Worm (Caenorhabditis elegans) whole organism, L3 larva: ENCODE measurements around the gene bus-19.

Experiments used
- R02D3.7 ChIP-seq: fragments of 150-350 bp; optimal IDR thresholded peaks from 2 replicates; lab custom pipeline; 2014; ENCODE audit warnings: missing biosample characterization, missing genetic modification characterization
- ZK546.5 ChIP-seq: sonication (generic microtip); optimal IDR thresholded peaks from 2 replicates; lab custom pipeline; 2017; ENCODE audit warnings: missing biosample characterization, missing genetic modification characterization
- ama-1 ChIP-seq: fragments of 150-350 bp; optimal IDR thresholded peaks from 2 replicates; lab custom pipeline; 2018
- ceh-16 ChIP-seq: sonication (generic microtip); optimal IDR thresholded peaks from 2 replicates; lab custom pipeline; 2017; ENCODE audit warnings: missing biosample characterization, missing genetic modification characterization
- ceh-28 ChIP-seq: fragments of 150-350 bp; optimal IDR thresholded peaks from 2 replicates; lab custom pipeline; 2014; ENCODE audit warnings: missing biosample characterization, missing genetic modification reagents, missing genetic modification characterization
- ceh-82 ChIP-seq: fragments of 150-350 bp; optimal IDR thresholded peaks from 2 replicates; lab custom pipeline; 2014; ENCODE audit warnings: missing biosample characterization, missing genetic modification characterization
- ceh-9 ChIP-seq: sonication (generic microtip); optimal IDR thresholded peaks from 2 replicates; lab custom pipeline; 2018; ENCODE audit warnings: missing biosample characterization, missing genetic modification characterization
- egl-27 ChIP-seq: sonication (generic microtip); optimal IDR thresholded peaks from 4 replicates; lab custom pipeline; 2017; ENCODE audit warnings: missing biosample characterization, missing genetic modification reagents, missing genetic modification characterization
- elt-1 ChIP-seq: fragments of 150-350 bp; optimal IDR thresholded peaks from 2 replicates; lab custom pipeline; 2014; ENCODE audit warnings: missing biosample characterization, missing genetic modification characterization
- elt-2 ChIP-seq: sonication (generic microtip); optimal IDR thresholded peaks from 2 replicates; lab custom pipeline; 2016; ENCODE audit warnings: missing genetic modification reagents, mild to moderate bottlenecking, missing genetic modification characterization, missing compliant biosample characterization
- fkh-2 ChIP-seq: fragments of 150-350 bp; optimal IDR thresholded peaks from 2 replicates; lab custom pipeline; 2014; ENCODE audit warnings: missing biosample characterization, missing genetic modification reagents, missing genetic modification characterization
- fos-1 ChIP-seq: fragments of 150-350 bp; optimal IDR thresholded peaks from 2 replicates; lab custom pipeline; 2014; ENCODE audit warnings: missing biosample characterization, missing genetic modification characterization
- hmg-11 ChIP-seq: sonication (generic microtip); optimal IDR thresholded peaks from 2 replicates; lab custom pipeline; 2016; ENCODE audit warnings: missing genetic modification characterization, missing compliant biosample characterization
- jun-1 ChIP-seq: fragments of 150-350 bp; optimal IDR thresholded peaks from 2 replicates; lab custom pipeline; 2014; ENCODE audit warnings: missing biosample characterization, missing genetic modification reagents, missing genetic modification characterization
- lin-15B ChIP-seq: fragments of 150-350 bp; optimal IDR thresholded peaks from 2 replicates; lab custom pipeline; 2014; ENCODE audit warnings: missing biosample characterization, missing genetic modification characterization
- lin-39 ChIP-seq: fragments of 150-350 bp; optimal IDR thresholded peaks from 2 replicates; lab custom pipeline; 2018; ENCODE audit warnings: missing biosample characterization, missing genetic modification reagents, missing genetic modification characterization
- lsy-12 ChIP-seq: sonication (generic microtip); optimal IDR thresholded peaks from 2 replicates; lab custom pipeline; 2016; ENCODE audit warnings: mild to moderate bottlenecking, missing genetic modification characterization, missing compliant biosample characterization
- mml-1 ChIP-seq: fragments of 150-350 bp; sonication (generic microtip); optimal IDR thresholded peaks from 3 replicates; lab custom pipeline; 2014; ENCODE audit warnings: missing biosample characterization, missing genetic modification characterization
- nfya-1 ChIP-seq: sonication (generic microtip); optimal IDR thresholded peaks from 2 replicates; lab custom pipeline; 2017; ENCODE audit warnings: missing genetic modification characterization, mild to moderate bottlenecking, missing compliant biosample characterization, antibody characterized with exemption, moderate library complexity; ENCODE audit not compliant: insufficient read depth
- nhr-11 ChIP-seq: fragments of 150-350 bp; optimal IDR thresholded peaks from 2 replicates; lab custom pipeline; 2014; ENCODE audit warnings: missing biosample characterization, missing genetic modification characterization
- nhr-12 ChIP-seq: fragments of 150-350 bp; optimal IDR thresholded peaks from 2 replicates; lab custom pipeline; 2014; ENCODE audit warnings: missing biosample characterization, missing genetic modification characterization
- nhr-23 ChIP-seq: fragments of 150-350 bp; optimal IDR thresholded peaks from 2 replicates; lab custom pipeline; 2014; ENCODE audit warnings: missing biosample characterization, missing genetic modification reagents, missing genetic modification characterization
- nhr-237 ChIP-seq: fragments of 150-350 bp; optimal IDR thresholded peaks from 2 replicates; lab custom pipeline; 2014; ENCODE audit warnings: missing biosample characterization, missing genetic modification characterization
- nhr-25 ChIP-seq: sonication (generic microtip); optimal IDR thresholded peaks from 2 replicates; lab custom pipeline; 2017; ENCODE audit warnings: missing biosample characterization, missing genetic modification characterization
- nhr-28 ChIP-seq: fragments of 150-350 bp; optimal IDR thresholded peaks from 2 replicates; lab custom pipeline; 2014; ENCODE audit warnings: missing biosample characterization, missing genetic modification characterization
- nhr-43 ChIP-seq: sonication (generic microtip); optimal IDR thresholded peaks from 2 replicates; lab custom pipeline; 2016; ENCODE audit warnings: mild to moderate bottlenecking, missing genetic modification characterization, missing compliant biosample characterization; ENCODE audit not compliant: poor library complexity, severe bottlenecking
- nhr-76 ChIP-seq: fragments of 150-350 bp; sonication (generic microtip); optimal IDR thresholded peaks from 5 replicates; lab custom pipeline; 2014; ENCODE audit warnings: missing biosample characterization, missing genetic modification characterization
- nhr-77 ChIP-seq: fragments of 150-350 bp; optimal IDR thresholded peaks from 2 replicates; lab custom pipeline; 2014; ENCODE audit warnings: missing biosample characterization, missing genetic modification characterization
- pha-4 ChIP-seq: fragments of 150-350 bp; optimal IDR thresholded peaks from 2 replicates; lab custom pipeline; 2014; ENCODE audit warnings: missing biosample characterization, missing genetic modification reagents, missing genetic modification characterization
- pqm-1 ChIP-seq: fragments of 150-350 bp; optimal IDR thresholded peaks from 2 replicates; lab custom pipeline; 2017; ENCODE audit warnings: missing biosample characterization, missing genetic modification characterization, inconsistent platforms
- skn-1 ChIP-seq: fragments of 150-350 bp; optimal IDR thresholded peaks from 2 replicates; lab custom pipeline; 2014; ENCODE audit warnings: missing biosample characterization, missing genetic modification characterization
- tbx-2 ChIP-seq: sonication (generic microtip); optimal IDR thresholded peaks from 2 replicates; lab custom pipeline; 2016; ENCODE audit warnings: mild to moderate bottlenecking, missing genetic modification characterization, missing compliant biosample characterization
- unc-62 ChIP-seq: fragments of 150-350 bp; sonication (generic microtip); optimal IDR thresholded peaks from 4 replicates; lab custom pipeline; 2014; ENCODE audit warnings: missing biosample characterization, missing genetic modification reagents, missing genetic modification characterization
- ztf-11 ChIP-seq: fragments of 150-350 bp; optimal IDR thresholded peaks from 2 replicates; lab custom pipeline; 2014; ENCODE audit warnings: missing biosample characterization, missing genetic modification characterization

bus-19 gene

ce11 chrV:12869948-12870347 lies 1.9 kb upstream of the bus-19 start, which contains the start of gene T07F10.3:
Gene T07F10.3 (minus strand): TSS chrV:12870045.
- peak; percentile 94 for TF ChIP-seq pha-4
- TF ChIP-seq hmg-11 = peak; percentile 66
- peak; percentile 43 for TF ChIP-seq tbx-2 (tag; lab: Kevin White, UChicago)
- TF ChIP-seq lin-15B = peak; percentile 84
- TF ChIP-seq lsy-12 (tag; lab: Kevin White, UChicago) = peak; percentile 89
- peak; percentile 31 for TF ChIP-seq ceh-28 (tag; lab: Kevin White, UChicago)
- peak; percentile 57 for TF ChIP-seq pqm-1 (tag; lab: Kevin White, UChicago)
- TF ChIP-seq nhr-43 (tag; lab: Kevin White, UChicago) = peak; percentile 97
- peak; percentile 22 for TF ChIP-seq jun-1 (tag; lab: Kevin White, UChicago)
- TF ChIP-seq lin-39 = peak; percentile 18
- TF ChIP-seq nhr-25 (tag; lab: Kevin White, UChicago) = peak; percentile 74
- TF ChIP-seq elt-2 (tag; lab: Kevin White, UChicago) = peak; percentile 57
- no peak for TF ChIP-seq elt-1 (tag; lab: Kevin White, UChicago)
- TF ChIP-seq nfya-1 (tag; lab: Kevin White, UChicago) = peak; percentile 85
- TF ChIP-seq fos-1 = no peak
- TF ChIP-seq ceh-82 (tag; lab: Kevin White, UChicago) = peak; percentile 60
- TF ChIP-seq nhr-23 (tag; lab: Kevin White, UChicago) = peak; percentile 94
- no peak for TF ChIP-seq ceh-16 (tag; lab: Kevin White, UChicago)
- no peak for TF ChIP-seq ztf-11 (tag; lab: Kevin White, UChicago)
- TF ChIP-seq mml-1 (tag; lab: Kevin White, UChicago) = no peak
- TF ChIP-seq R02D3.7 (tag; lab: Kevin White, UChicago) = peak; percentile 74
- TF ChIP-seq, all 47 proteins: peak for 16

- no peak for TF ChIP-seq egl-27 (tag; lab: Kevin White, UChicago)
- peak; percentile 85 for TF ChIP-seq pha-4
- TF ChIP-seq, all 47 proteins: peak for 1
These were observed 1.1 kb upstream of the bus-19 start for ce11 chrV:12870740-12871139.

- no peak for TF ChIP-seq ZK546.5 (tag; lab: Kevin White, UChicago)
- peak; percentile 18 for TF ChIP-seq nhr-43 (tag; lab: Kevin White, UChicago)
- no peak for TF ChIP-seq mml-1 (tag; lab: Kevin White, UChicago)
- peak; percentile 48 for TF ChIP-seq nhr-25 (tag; lab: Kevin White, UChicago)
- TF ChIP-seq nhr-11 = no peak
- no peak for TF ChIP-seq unc-62 (GFP tag; lab: Kevin White, UChicago)
- no peak for TF ChIP-seq lin-39
- TF ChIP-seq jun-1 (tag; lab: Kevin White, UChicago) = no peak
- TF ChIP-seq ceh-9 (tag; lab: Kevin White, UChicago) = no peak
These were observed 4.0 kb downstream of the bus-19 start for ce11 chrV:12875850-12876249.

- TF ChIP-seq elt-2 (tag; lab: Kevin White, UChicago) = peak; percentile 73
- TF ChIP-seq pqm-1 (tag; lab: Kevin White, UChicago) = peak; percentile 73
- no peak for TF ChIP-seq nhr-28
These were observed 4.9 kb downstream of the bus-19 start for ce11 chrV:12876708-12877107.

- TF ChIP-seq nhr-12 (tag; lab: Kevin White, UChicago) (no peak), elt-2 (tag; lab: Kevin White, UChicago) (peak; percentile 19), fos-1 (no peak), nfya-1 (tag; lab: Kevin White, UChicago) (no peak), nhr-28 (no peak), ceh-28 (tag; lab: Kevin White, UChicago) (no peak), fkh-2 (tag; lab: Kevin White, UChicago) (no peak), pha-4 (no peak)
These were observed 5.7 kb downstream of the bus-19 start for ce11 chrV:12877579-12877978.

- TF ChIP-seq nhr-237 (tag; lab: Kevin White, UChicago) = no peak
- TF ChIP-seq nfya-1 (tag; lab: Kevin White, UChicago) = no peak
- no peak for TF ChIP-seq nhr-11
- TF ChIP-seq nhr-25 (tag; lab: Kevin White, UChicago) = peak; percentile 70
- TF ChIP-seq ceh-82 (tag; lab: Kevin White, UChicago) = no peak
- TF ChIP-seq unc-62 (GFP tag; lab: Kevin White, UChicago) = no peak
- peak; percentile 36 for TF ChIP-seq ama-1 (lab: Kevin White, UChicago)
- no peak for TF ChIP-seq nhr-77
- TF ChIP-seq skn-1 = no peak
- peak; percentile 13 for TF ChIP-seq nhr-43 (tag; lab: Kevin White, UChicago)
- no peak for TF ChIP-seq elt-1 (tag; lab: Kevin White, UChicago)
- TF ChIP-seq jun-1 (tag; lab: Kevin White, UChicago) = no peak
- no peak for TF ChIP-seq nhr-76 (tag; lab: Kevin White, UChicago)
These were observed 7.5 kb downstream of the bus-19 start for ce11 chrV:12879349-12879748.
